Fruit fly (Drosophila melanogaster): Measurements from ENCODE around the gene Nhe1.

dm6 chr2L:143088-143487, 36.6 kb upstream of the Nhe1 start, which contains the start of the genes CG31974 and CG11454:
- TF ChIP-seq spab (GFP tag; optimal IDR thresholded peaks at IDR 0.05) (no peak), ss (GFP tag; optimal IDR thresholded peaks at IDR 0.05) (no peak), CG6792 (GFP tag; optimal IDR thresholded peaks at IDR 0.05) (no peak), eg (GFP tag; IDR thresholded peaks at IDR 0.05) (no peak), cyc (GFP tag; optimal IDR thresholded peaks at IDR 0.05) (no peak), Hr39 (GFP tag; optimal IDR thresholded peaks at IDR 0.05) (no peak), esn (GFP tag; optimal IDR thresholded peaks at IDR 0.05) (no peak), CG10669 (GFP tag; optimal IDR thresholded peaks at IDR 0.05) (no peak), CG15336 (GFP tag; IDR thresholded peaks at IDR 0.05) (no peak)

Measured in whole organism, prepupa.